Worm (Caenorhabditis elegans) whole organism, late embryonic: ENCODE measurements around the gene daf-10.

Experiments used
- C08G9.2 ChIP-seq: sonication (generic microtip); optimal IDR thresholded peaks from 2 replicates; lab custom pipeline; 2016; ENCODE audit warnings: mild to moderate bottlenecking, missing genetic modification characterization, moderate library complexity, missing compliant biosample characterization
- F13H6.1 ChIP-seq: sonication (generic microtip); optimal IDR thresholded peaks from 2 replicates; lab custom pipeline; 2016; ENCODE audit warnings: missing genetic modification characterization, missing compliant biosample characterization
- K02D7.2 ChIP-seq: sonication (generic microtip); optimal IDR thresholded peaks from 2 replicates; lab custom pipeline; 2017; ENCODE audit warnings: mild to moderate bottlenecking, missing genetic modification characterization, missing compliant biosample characterization
- K09A11.1 ChIP-seq: sonication (generic microtip); optimal IDR thresholded peaks from 2 replicates; lab custom pipeline; 2017; ENCODE audit warnings: antibody characterized with exemption, mild to moderate bottlenecking, missing genetic modification characterization, missing compliant biosample characterization; ENCODE audit not compliant: insufficient read depth
- T23F11.4 ChIP-seq: fragments of 200-800 bp; sonication (Bioruptor generic); optimal IDR thresholded peaks from 2 replicates; lab custom pipeline; 2018; ENCODE audit warnings: mild to moderate bottlenecking, missing genetic modification characterization, missing compliant biosample characterization
- ceh-2 ChIP-seq: sonication (generic microtip); optimal IDR thresholded peaks from 2 replicates; lab custom pipeline; 2016; ENCODE audit warnings: missing genotype, missing genetic modification characterization, missing compliant biosample characterization
- ceh-24 ChIP-seq: sonication (generic microtip); optimal IDR thresholded peaks from 2 replicates; lab custom pipeline; 2016; ENCODE audit warnings: mild to moderate bottlenecking, missing genetic modification characterization, missing compliant biosample characterization
- ceh-30 ChIP-seq: fragments of 150-350 bp; optimal IDR thresholded peaks from 2 replicates; lab custom pipeline; 2014; ENCODE audit warnings: missing biosample characterization, missing genetic modification characterization
- ceh-31 ChIP-seq: sonication (generic microtip); optimal IDR thresholded peaks from 2 replicates; lab custom pipeline; 2016; ENCODE audit warnings: missing genetic modification characterization, missing compliant biosample characterization
- ceh-45 ChIP-seq: fragments of 200-800 bp; sonication (Bioruptor generic); IDR thresholded peaks from 2 replicates; pipeline ENCODE4 v1.3.6; 2022; ENCODE audit warnings: missing genetic modification reagents, missing genetic modification characterization, missing compliant biosample characterization
- ceh-48 ChIP-seq: sonication (generic microtip); optimal IDR thresholded peaks from 2 replicates; lab custom pipeline; 2016; ENCODE audit warnings: missing genetic modification characterization, inconsistent platforms, missing compliant biosample characterization
- dmd-4 ChIP-seq: sonication (generic microtip); optimal IDR thresholded peaks from 2 replicates; lab custom pipeline; 2016; ENCODE audit warnings: borderline replicate concordance, missing genetic modification characterization, missing compliant biosample characterization
- dve-1 ChIP-seq: sonication (generic microtip); optimal IDR thresholded peaks from 2 replicates; lab custom pipeline; 2017; ENCODE audit warnings: antibody characterized with exemption, mild to moderate bottlenecking, missing genetic modification characterization, missing compliant biosample characterization
- elt-2 ChIP-seq: sonication (generic microtip); optimal IDR thresholded peaks from 2 replicates; lab custom pipeline; 2016; ENCODE audit warnings: missing genetic modification reagents, missing genetic modification characterization, missing compliant biosample characterization
- fax-1 ChIP-seq: sonication (generic microtip); optimal IDR thresholded peaks from 2 replicates; lab custom pipeline; 2016; ENCODE audit warnings: missing genotype, missing genetic modification characterization, missing compliant biosample characterization
- fkh-10 ChIP-seq: fragments of 150-350 bp; optimal IDR thresholded peaks from 2 replicates; lab custom pipeline; 2014; ENCODE audit warnings: missing biosample characterization, missing genetic modification reagents, missing genetic modification characterization
- fkh-6 ChIP-seq: sonication (generic microtip); optimal IDR thresholded peaks from 2 replicates; lab custom pipeline; 2016; ENCODE audit warnings: missing genetic modification characterization, missing compliant biosample characterization
- gmeb-2 ChIP-seq: sonication (generic microtip); optimal IDR thresholded peaks from 2 replicates; lab custom pipeline; 2016; ENCODE audit warnings: missing genetic modification characterization, inconsistent platforms, missing compliant biosample characterization
- hlh-13 ChIP-seq: fragments of 200-800 bp; sonication (Bioruptor generic); optimal IDR thresholded peaks from 2 replicates; lab custom pipeline; 2018; ENCODE audit warnings: mild to moderate bottlenecking, missing genetic modification characterization, missing compliant biosample characterization
- hlh-15 ChIP-seq: sonication (generic microtip); optimal IDR thresholded peaks from 2 replicates; lab custom pipeline; 2016; ENCODE audit warnings: missing genetic modification characterization, missing compliant biosample characterization
- hlh-30 ChIP-seq: sonication (generic microtip); optimal IDR thresholded peaks from 2 replicates; lab custom pipeline; 2017; ENCODE audit warnings: antibody characterized with exemption, missing genetic modification characterization, missing compliant biosample characterization; ENCODE audit not compliant: insufficient read depth
- hlh-6 ChIP-seq: sonication (generic microtip); optimal IDR thresholded peaks from 2 replicates; lab custom pipeline; 2016; ENCODE audit warnings: missing genotype, missing genetic modification characterization, missing compliant biosample characterization
- hlh-8 ChIP-seq: sonication (generic microtip); optimal IDR thresholded peaks from 2 replicates; lab custom pipeline; 2016; ENCODE audit warnings: missing genotype, missing genetic modification characterization, missing compliant biosample characterization
- lin-11 ChIP-seq: fragments of 200-800 bp; sonication (Bioruptor generic); optimal IDR thresholded peaks from 2 replicates; lab custom pipeline; 2018; ENCODE audit warnings: mild to moderate bottlenecking, missing genetic modification characterization, missing compliant biosample characterization
- madf-2 ChIP-seq: sonication (generic microtip); optimal IDR thresholded peaks from 2 replicates; lab custom pipeline; 2017; ENCODE audit warnings: missing genetic modification characterization, missing compliant biosample characterization
- mec-3 ChIP-seq: sonication (generic microtip); optimal IDR thresholded peaks from 2 replicates; lab custom pipeline; 2016; ENCODE audit warnings: borderline replicate concordance, missing genetic modification characterization, missing compliant biosample characterization
- npax-4 ChIP-seq: sonication (generic microtip); optimal IDR thresholded peaks from 2 replicates; lab custom pipeline; 2016; ENCODE audit warnings: missing genetic modification characterization, missing compliant biosample characterization
- pag-3 ChIP-seq: sonication (generic microtip); optimal IDR thresholded peaks from 2 replicates; lab custom pipeline; 2016; ENCODE audit warnings: missing compliant biosample characterization, missing genetic modification characterization, borderline replicate concordance
- pat-9 ChIP-seq: fragments of 200-800 bp; sonication (Bioruptor generic); optimal IDR thresholded peaks from 2 replicates; lab custom pipeline; 2018; ENCODE audit warnings: mild to moderate bottlenecking, missing genetic modification characterization, moderate library complexity, missing compliant biosample characterization
- pax-1 ChIP-seq: fragments of 150-350 bp; optimal IDR thresholded peaks from 2 replicates; lab custom pipeline; 2014; ENCODE audit warnings: missing biosample characterization, missing genetic modification characterization
- pqm-1 ChIP-seq: sonication (generic microtip); optimal IDR thresholded peaks from 2 replicates; lab custom pipeline; 2016; ENCODE audit warnings: missing genetic modification characterization, missing compliant biosample characterization
- ref-2 ChIP-seq: sonication (generic microtip); optimal IDR thresholded peaks from 2 replicates; lab custom pipeline; 2016; ENCODE audit warnings: missing genetic modification characterization, missing compliant biosample characterization
- sdc-2 ChIP-seq: sonication (generic microtip); optimal IDR thresholded peaks from 2 replicates; lab custom pipeline; 2016; ENCODE audit warnings: missing genotype, missing genetic modification characterization, missing compliant biosample characterization
- sox-2 ChIP-seq: fragments of 200-800 bp; sonication (Bioruptor generic); IDR thresholded peaks from 2 replicates; pipeline ENCODE4 v1.3.6; 2022; ENCODE audit warnings: missing genetic modification reagents, missing genetic modification characterization, missing compliant biosample characterization
- syd-9 ChIP-seq: sonication (generic microtip); optimal IDR thresholded peaks from 2 replicates; lab custom pipeline; 2016; ENCODE audit warnings: mild to moderate bottlenecking, missing genetic modification characterization, moderate library complexity, missing compliant biosample characterization
- tbx-2 ChIP-seq: sonication (generic microtip); optimal IDR thresholded peaks from 2 replicates; lab custom pipeline; 2016; ENCODE audit warnings: missing genetic modification characterization, missing compliant biosample characterization
- unc-42 ChIP-seq: sonication (generic microtip); optimal IDR thresholded peaks from 2 replicates; lab custom pipeline; 2016; ENCODE audit warnings: missing genotype, missing genetic modification characterization, missing compliant biosample characterization
- unc-55 ChIP-seq: sonication (generic microtip); optimal IDR thresholded peaks from 2 replicates; lab custom pipeline; 2017; ENCODE audit warnings: missing biosample characterization, missing genetic modification reagents, missing genetic modification characterization
- unc-86 ChIP-seq: sonication (generic microtip); optimal IDR thresholded peaks from 2 replicates; lab custom pipeline; 2016; ENCODE audit warnings: missing genetic modification characterization, missing compliant biosample characterization
- zip-5 ChIP-seq: sonication (generic microtip); optimal IDR thresholded peaks from 2 replicates; lab custom pipeline; 2016; ENCODE audit warnings: missing genetic modification characterization, missing compliant biosample characterization
- ztf-16 ChIP-seq: sonication (generic microtip); optimal IDR thresholded peaks from 2 replicates; lab custom pipeline; 2017; ENCODE audit warnings: missing genetic modification characterization, missing compliant biosample characterization

daf-10 gene

ce11 chrIV:9107464-9107863, 38.5 kb downstream of the daf-10 start:
- TF ChIP-seq ref-2 (tag; lab: Kevin White, UChicago) (no peak), gmeb-2 (tag; lab: Kevin White, UChicago) (no peak), ceh-45 (no peak), ztf-16 (tag; lab: Kevin White, UChicago) (no peak), sdc-2 (tag; lab: Kevin White, UChicago) (no peak), zip-5 (tag; lab: Kevin White, UChicago) (no peak), syd-9 (tag; lab: Kevin White, UChicago) (no peak), npax-4 (tag; lab: Kevin White, UChicago) (no peak), K09A11.1 (tag; lab: Kevin White, UChicago) (no peak), fax-1 (tag; lab: Kevin White, UChicago) (no peak), pag-3 (tag; lab: Kevin White, UChicago) (no peak), C08G9.2 (tag; lab: Kevin White, UChicago) (no peak), hlh-8 (peak; percentile 47), pqm-1 (tag; lab: Kevin White, UChicago) (no peak), pax-1 (tag; lab: Kevin White, UChicago) (no peak), pat-9 (tag; lab: Kevin White, UChicago) (peak; percentile 15), hlh-6 (tag; lab: Kevin White, UChicago) (no peak), ceh-2 (no peak), dve-1 (tag; lab: Kevin White, UChicago) (no peak), K02D7.2 (tag; lab: Kevin White, UChicago) (no peak), lin-11 (tag; lab: Kevin White, UChicago) (no peak), F13H6.1 (tag; lab: Kevin White, UChicago) (no peak), ceh-48 (tag; lab: Kevin White, UChicago) (peak; percentile 40), T23F11.4 (no peak), unc-42 (tag; lab: Kevin White, UChicago) (no peak), fkh-6 (tag; lab: Kevin White, UChicago) (no peak), dmd-4 (tag; lab: Kevin White, UChicago) (no peak), ceh-31 (tag; lab: Kevin White, UChicago) (peak; percentile 41), hlh-13 (GFP tag; lab: Kevin White, UChicago) (no peak), hlh-15 (no peak), ceh-24 (tag; lab: Kevin White, UChicago) (no peak), unc-86 (no peak), elt-2 (tag; lab: Kevin White, UChicago) (peak; percentile 19), sox-2 (GFP tag; lab: Robert Waterston, UW) (peak; percentile 11; the same call in 1 of the 2 replicates), ceh-30 (tag; lab: Kevin White, UChicago) (no peak), madf-2 (tag; lab: Kevin White, UChicago) (no peak), fkh-10 (GFP tag; lab: Kevin White, UChicago) (no peak), unc-55 (GFP tag; lab: Kevin White, UChicago) (peak; percentile 72), hlh-30 (tag; lab: Kevin White, UChicago) (no peak), tbx-2 (tag; lab: Kevin White, UChicago) (peak; percentile 1), mec-3 (no peak)
